Worm (Caenorhabditis elegans) whole organism, L1 larva: ENCODE measurements around the gene col-110.

Source experiments
- alr-1 ChIP-seq: fragments of 200-800 bp; sonication (Bioruptor generic); optimal IDR thresholded peaks from 2 replicates; lab custom pipeline; 2018; ENCODE audit warnings: borderline replicate concordance, mild to moderate bottlenecking, missing genetic modification characterization, missing compliant biosample characterization
- aly-2 ChIP-seq: fragments of 150-350 bp; optimal IDR thresholded peaks from 2 replicates; lab custom pipeline; 2014; ENCODE audit warnings: missing biosample characterization, missing genetic modification characterization
- ces-1 ChIP-seq: fragments of 150-350 bp; optimal IDR thresholded peaks from 2 replicates; lab custom pipeline; 2014; ENCODE audit warnings: missing biosample characterization, missing genetic modification reagents, missing genetic modification characterization
- elt-3 ChIP-seq, 6 experiments: fragments of 150-350 bp in 1 of 6; sonication (generic microtip); optimal IDR thresholded peaks; 2 replicates each; lab custom pipeline; 2017 to 2018; ENCODE audit warnings: missing biosample characterization in 6 of 6, missing genetic modification characterization in 6 of 6, inconsistent platforms in 1 of 6
- hlh-4 ChIP-seq: sonication (generic microtip); optimal IDR thresholded peaks from 2 replicates; lab custom pipeline; 2016; ENCODE audit warnings: mild to moderate bottlenecking, missing genetic modification characterization, missing compliant biosample characterization
- irx-1 ChIP-seq: sonication (generic microtip); optimal IDR thresholded peaks from 2 replicates; lab custom pipeline; 2016; ENCODE audit warnings: missing genetic modification characterization, missing compliant biosample characterization
- lir-3 ChIP-seq: sonication (generic microtip); optimal IDR thresholded peaks from 2 replicates; lab custom pipeline; 2016; ENCODE audit warnings: mild to moderate bottlenecking, missing genetic modification characterization, moderate library complexity, missing compliant biosample characterization; ENCODE audit not compliant: poor library complexity
- lsy-2 ChIP-seq, 2 experiments: fragments of 150-350 bp; optimal IDR thresholded peaks; 2 replicates each; lab custom pipeline; 2014; ENCODE audit warnings: missing biosample characterization in 2 of 2, missing genetic modification characterization in 2 of 2
- nhr-237 ChIP-seq: fragments of 150-350 bp; optimal IDR thresholded peaks from 2 replicates; lab custom pipeline; 2014; ENCODE audit warnings: missing biosample characterization, missing genetic modification characterization
- nhr-71 ChIP-seq: sonication (generic microtip); optimal IDR thresholded peaks from 2 replicates; lab custom pipeline; 2016; ENCODE audit warnings: mild to moderate bottlenecking, missing genetic modification characterization, moderate library complexity, missing compliant biosample characterization
- skn-1 ChIP-seq: fragments of 150-350 bp; optimal IDR thresholded peaks from 2 replicates; lab custom pipeline; 2014; ENCODE audit warnings: missing biosample characterization, missing genetic modification characterization
- snpc-4 ChIP-seq: fragments of 150-350 bp; optimal IDR thresholded peaks from 2 replicates; lab custom pipeline; 2014; ENCODE audit warnings: missing biosample characterization, missing genetic modification characterization
- unc-30 ChIP-seq: sonication (generic microtip); optimal IDR thresholded peaks from 2 replicates; lab custom pipeline; 2017; ENCODE audit warnings: missing biosample characterization, missing genetic modification characterization
- ztf-4 ChIP-seq: fragments of 150-350 bp; optimal IDR thresholded peaks from 2 replicates; lab custom pipeline; 2014; ENCODE audit warnings: missing biosample characterization, missing genetic modification characterization

DNA sequence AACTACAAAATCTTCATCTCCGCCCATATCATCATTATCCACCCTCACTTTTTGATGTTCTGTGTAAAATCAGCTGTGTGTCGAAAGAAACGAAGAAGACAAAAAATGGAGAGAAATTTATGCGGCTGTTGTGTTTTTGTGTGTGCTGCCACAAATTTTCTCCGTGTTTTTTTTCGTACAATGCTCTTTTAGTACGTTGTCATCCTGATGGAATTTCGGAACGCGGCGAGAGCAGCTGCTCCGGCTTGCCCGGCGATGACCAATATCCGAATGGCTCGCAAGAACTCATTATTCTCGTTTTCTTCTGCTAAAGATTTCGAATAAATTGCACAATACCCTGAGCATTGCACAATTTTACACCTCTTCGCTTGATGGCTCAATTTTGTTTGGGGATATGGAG, 29.9 kb upstream of the col-110 start:
- TF ChIP-seq aly-2 (tag; lab: Kevin White, UChicago): no peak
- TF ChIP-seq snpc-4 (tag; lab: Kevin White, UChicago): no peak
- TF ChIP-seq nhr-71 (tag; lab: Kevin White, UChicago): no peak
- no peak for TF ChIP-seq hlh-4 (tag; lab: Kevin White, UChicago)
- no peak for TF ChIP-seq lir-3
- TF ChIP-seq ces-1: no peak
- no peak for TF ChIP-seq irx-1
- no peak for TF ChIP-seq nhr-237 (tag; lab: Kevin White, UChicago)
- no peak for TF ChIP-seq alr-1
- no peak for TF ChIP-seq elt-3 (tag; optimal IDR thresholded peaks at IDR 0.05; lab: Kevin White, UChicago)
- no peak for TF ChIP-seq skn-1 (tag; lab: Kevin White, UChicago)
- TF ChIP-seq ztf-4 (tag; lab: Kevin White, UChicago): no peak
- TF ChIP-seq unc-30 (tag; lab: Kevin White, UChicago): no peak
- TF ChIP-seq lsy-2 (tag; optimal IDR thresholded peaks at IDR 0.05; lab: Kevin White, UChicago): no peak
